Worm (Caenorhabditis elegans) whole organism, mixed stage, embryonic: Measurements from ENCODE around the gene Y57A10A.14.

Source experiments
- M03D4.4 ChIP-seq: sonication (generic microtip); optimal IDR thresholded peaks from 2 replicates; lab custom pipeline; 2017; ENCODE audit warnings: mild to moderate bottlenecking, missing genetic modification characterization, missing compliant biosample characterization
- bed-3 ChIP-seq: fragments of 200-800 bp; sonication (Bioruptor generic); optimal IDR thresholded peaks from 3 replicates; lab custom pipeline; 2018; ENCODE audit warnings: mild to moderate bottlenecking, missing genetic modification characterization, moderate library complexity, missing compliant biosample characterization
- blmp-1 ChIP-seq: fragments of 150-350 bp; optimal IDR thresholded peaks from 2 replicates; lab custom pipeline; 2014; ENCODE audit warnings: missing biosample characterization, missing genetic modification characterization
- ceh-39 ChIP-seq: fragments of 150-350 bp; optimal IDR thresholded peaks from 2 replicates; lab custom pipeline; 2014; ENCODE audit warnings: missing biosample characterization, missing genetic modification characterization
- ceh-43 ChIP-seq: fragments of 200-800 bp; sonication (Bioruptor generic); optimal IDR thresholded peaks from 2 replicates; lab custom pipeline; 2018; ENCODE audit warnings: mild to moderate bottlenecking, missing genetic modification characterization, moderate library complexity, missing compliant biosample characterization
- ceh-83 ChIP-seq: fragments of 200-800 bp; sonication (Bioruptor generic); optimal IDR thresholded peaks from 2 replicates; lab custom pipeline; 2018; ENCODE audit warnings: mild to moderate bottlenecking, missing genetic modification characterization, missing compliant biosample characterization
- ces-1 ChIP-seq: fragments of 150-350 bp; optimal IDR thresholded peaks from 2 replicates; lab custom pipeline; 2014; ENCODE audit warnings: missing biosample characterization, missing genetic modification reagents, missing genetic modification characterization
- cnd-1 ChIP-seq: fragments of 200-800 bp; sonication (Bioruptor generic); optimal IDR thresholded peaks from 2 replicates; lab custom pipeline; 2018; ENCODE audit warnings: mild to moderate bottlenecking, missing genetic modification characterization, missing compliant biosample characterization
- drap-1 ChIP-seq: fragments of 200-800 bp; sonication (Bioruptor generic); optimal IDR thresholded peaks from 3 replicates; lab custom pipeline; 2018; ENCODE audit warnings: mild to moderate bottlenecking, missing genetic modification characterization, missing compliant biosample characterization
- elt-1 ChIP-seq: sonication (generic microtip); optimal IDR thresholded peaks from 2 replicates; lab custom pipeline; 2017; ENCODE audit warnings: missing genetic modification characterization, mild to moderate bottlenecking, missing compliant biosample characterization, antibody characterized with exemption, moderate library complexity, borderline replicate concordance; ENCODE audit not compliant: insufficient read depth
- elt-3 ChIP-seq: fragments of 150-350 bp; optimal IDR thresholded peaks from 2 replicates; lab custom pipeline; 2014; ENCODE audit warnings: missing biosample characterization, missing genetic modification characterization
- flh-1 ChIP-seq: fragments of 200-800 bp; sonication (Bioruptor generic); optimal IDR thresholded peaks from 2 replicates; lab custom pipeline; 2018; ENCODE audit warnings: mild to moderate bottlenecking, missing genetic modification characterization, moderate library complexity, missing compliant biosample characterization
- ham-2 ChIP-seq: fragments of 200-800 bp; sonication (Bioruptor generic); optimal IDR thresholded peaks from 2 replicates; lab custom pipeline; 2018; ENCODE audit warnings: mild to moderate bottlenecking, missing genetic modification characterization, missing compliant biosample characterization
- hlh-1 ChIP-seq: fragments of 150-350 bp; optimal IDR thresholded peaks from 2 replicates; lab custom pipeline; 2014; ENCODE audit warnings: missing biosample characterization, missing genetic modification reagents, missing genetic modification characterization
- lin-13 ChIP-seq: fragments of 150-350 bp; optimal IDR thresholded peaks from 2 replicates; lab custom pipeline; 2014; ENCODE audit warnings: missing biosample characterization, missing genetic modification characterization
- lin-32 ChIP-seq: fragments of 200-800 bp; sonication (Bioruptor generic); optimal IDR thresholded peaks from 2 replicates; lab custom pipeline; 2018; ENCODE audit warnings: mild to moderate bottlenecking, missing genetic modification characterization, missing compliant biosample characterization
- lsy-2 ChIP-seq: fragments of 150-350 bp; optimal IDR thresholded peaks from 2 replicates; lab custom pipeline; 2014; ENCODE audit warnings: missing biosample characterization, missing genetic modification characterization
- mab-5 ChIP-seq: fragments of 150-350 bp; optimal IDR thresholded peaks from 2 replicates; lab custom pipeline; 2014; ENCODE audit warnings: missing biosample characterization, missing genetic modification characterization
- mep-1 ChIP-seq: fragments of 150-350 bp; optimal IDR thresholded peaks from 2 replicates; lab custom pipeline; 2017; ENCODE audit warnings: missing biosample characterization, missing genetic modification reagents, missing genetic modification characterization, inconsistent platforms
- mls-2 ChIP-seq: sonication (generic microtip); optimal IDR thresholded peaks from 2 replicates; lab custom pipeline; 2016; ENCODE audit warnings: mild to moderate bottlenecking, missing genetic modification characterization, moderate library complexity, missing compliant biosample characterization
- nhr-12 ChIP-seq: fragments of 150-350 bp; optimal IDR thresholded peaks from 2 replicates; lab custom pipeline; 2014; ENCODE audit warnings: missing biosample characterization, missing genetic modification characterization
- nhr-2 ChIP-seq: fragments of 150-350 bp; optimal IDR thresholded peaks from 2 replicates; lab custom pipeline; 2014; ENCODE audit warnings: missing biosample characterization, missing genetic modification characterization
- nhr-28 ChIP-seq: fragments of 150-350 bp; optimal IDR thresholded peaks from 2 replicates; lab custom pipeline; 2014; ENCODE audit warnings: missing biosample characterization, missing genetic modification characterization
- nhr-76 ChIP-seq: sonication (generic microtip); optimal IDR thresholded peaks from 2 replicates; lab custom pipeline; 2017; ENCODE audit warnings: missing biosample characterization, missing genetic modification characterization
- pha-4 ChIP-seq: fragments of 150-350 bp; optimal IDR thresholded peaks from 2 replicates; lab custom pipeline; 2018; ENCODE audit warnings: missing biosample characterization, missing genetic modification reagents, missing genetic modification characterization
- sptf-1 ChIP-seq: sonication (generic microtip); optimal IDR thresholded peaks from 2 replicates; lab custom pipeline; 2017; ENCODE audit warnings: mild to moderate bottlenecking, missing genetic modification characterization, moderate library complexity, missing compliant biosample characterization
- tbx-8 ChIP-seq: fragments of 200-800 bp; sonication (Bioruptor generic); optimal IDR thresholded peaks from 2 replicates; lab custom pipeline; 2018; ENCODE audit warnings: mild to moderate bottlenecking, missing genetic modification characterization, moderate library complexity, missing compliant biosample characterization
- unc-120 ChIP-seq: sonication (generic microtip); optimal IDR thresholded peaks from 2 replicates; lab custom pipeline; 2017; ENCODE audit warnings: missing genetic modification characterization, missing compliant biosample characterization; ENCODE audit not compliant: poor library complexity, severe bottlenecking
- unc-39 ChIP-seq: fragments of 150-350 bp; optimal IDR thresholded peaks from 2 replicates; lab custom pipeline; 2014; ENCODE audit warnings: missing biosample characterization, missing genetic modification characterization
- unc-62 ChIP-seq: fragments of 150-350 bp; optimal IDR thresholded peaks from 2 replicates; lab custom pipeline; 2014; ENCODE audit warnings: missing biosample characterization, missing genetic modification reagents, missing genetic modification characterization
- zip-8 ChIP-seq: fragments of 150-350 bp; optimal IDR thresholded peaks from 2 replicates; lab custom pipeline; 2014; ENCODE audit warnings: missing biosample characterization, missing genetic modification characterization
- ztf-11 ChIP-seq: fragments of 150-350 bp; optimal IDR thresholded peaks from 2 replicates; lab custom pipeline; 2014; ENCODE audit warnings: missing biosample characterization, missing genetic modification characterization

Gene Y57A10A.14

DNA sequence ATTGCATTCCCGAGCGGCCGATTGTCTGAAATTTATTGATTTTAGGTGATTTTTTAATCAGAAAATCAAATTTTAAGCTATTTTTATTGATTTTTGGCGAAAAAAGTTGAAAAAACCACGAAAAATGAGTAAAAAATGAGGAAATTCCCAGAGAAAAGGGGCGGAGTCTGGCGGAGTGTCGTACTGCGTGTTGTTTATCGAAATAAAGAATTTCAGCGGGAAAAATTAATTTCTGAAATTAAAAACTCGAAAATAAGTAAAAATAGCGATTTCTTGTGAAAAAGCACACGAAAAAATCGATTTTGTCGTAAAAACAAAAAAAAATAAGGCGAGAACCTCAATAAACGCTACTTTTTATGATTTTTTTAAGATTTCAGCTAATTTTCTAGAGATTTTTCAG lies 880 bp upstream of the Y57A10A.14 start, which contains the start of gene Y57A10A.13:
Gene Y57A10A.13 (minus strand): TSS at position 46 of the 400 bp plus-strand sequence.
- TF ChIP-seq M03D4.4 (no peak), flh-1 (GFP tag; lab: Kevin White, UChicago) (no peak), ham-2 (GFP tag; lab: Kevin White, UChicago) (no peak), lin-13 (tag; lab: Kevin White, UChicago) (no peak), lsy-2 (no peak), nhr-28 (tag; lab: Kevin White, UChicago) (no peak), hlh-1 (tag; lab: Kevin White, UChicago) (no peak), drap-1 (GFP tag; lab: Kevin White, UChicago) (no peak), unc-62 (GFP tag; lab: Kevin White, UChicago) (no peak), nhr-2 (no peak), pha-4 (tag; lab: Kevin White, UChicago) (no peak), bed-3 (no peak), zip-8 (no peak)

DNA sequence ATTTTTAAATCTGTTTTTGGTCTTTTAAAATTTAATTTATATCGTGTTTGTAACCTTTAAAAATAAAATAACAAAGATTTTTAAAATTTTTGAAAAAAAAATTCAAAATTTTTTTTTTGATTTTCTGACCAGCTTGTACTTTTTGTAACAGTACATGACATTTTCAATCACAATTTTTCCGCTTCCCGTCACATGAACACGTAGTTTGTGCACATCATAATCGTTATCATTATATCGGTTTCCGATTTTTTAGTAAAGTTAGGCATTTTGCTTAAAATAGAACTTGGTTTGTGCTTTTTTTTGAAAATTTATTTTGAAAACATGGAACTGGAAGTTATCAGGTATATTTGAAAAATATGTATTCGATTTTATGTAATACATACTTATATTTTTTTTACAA lies 989 bp downstream of the Y57A10A.14 start:
- no peak for TF ChIP-seq ceh-39 (tag; lab: Kevin White, UChicago)
- TF ChIP-seq ceh-43 (GFP tag; lab: Kevin White, UChicago), result no peak
- no peak for TF ChIP-seq hlh-1 (tag; lab: Kevin White, UChicago)
- TF ChIP-seq elt-1 (tag; lab: Kevin White, UChicago), result no peak
- TF ChIP-seq nhr-2, result no peak
- no peak for TF ChIP-seq pha-4 (tag; lab: Kevin White, UChicago)
- TF ChIP-seq mls-2 (tag; lab: Kevin White, UChicago), result no peak
- TF ChIP-seq ceh-83 (GFP tag; lab: Kevin White, UChicago), result no peak
- TF ChIP-seq nhr-12, result no peak
- TF ChIP-seq flh-1 (GFP tag; lab: Kevin White, UChicago), result no peak
- TF ChIP-seq bed-3, result no peak
- no peak for TF ChIP-seq unc-39
- no peak for TF ChIP-seq ztf-11 (tag; lab: Kevin White, UChicago)
- TF ChIP-seq drap-1 (GFP tag; lab: Kevin White, UChicago), result no peak
- TF ChIP-seq sptf-1 (tag; lab: Kevin White, UChicago), result no peak
- no peak for TF ChIP-seq mab-5 (tag; lab: Kevin White, UChicago)
- TF ChIP-seq elt-3, result no peak
- TF ChIP-seq lin-32 (GFP tag; lab: Kevin White, UChicago), result no peak

DNA sequence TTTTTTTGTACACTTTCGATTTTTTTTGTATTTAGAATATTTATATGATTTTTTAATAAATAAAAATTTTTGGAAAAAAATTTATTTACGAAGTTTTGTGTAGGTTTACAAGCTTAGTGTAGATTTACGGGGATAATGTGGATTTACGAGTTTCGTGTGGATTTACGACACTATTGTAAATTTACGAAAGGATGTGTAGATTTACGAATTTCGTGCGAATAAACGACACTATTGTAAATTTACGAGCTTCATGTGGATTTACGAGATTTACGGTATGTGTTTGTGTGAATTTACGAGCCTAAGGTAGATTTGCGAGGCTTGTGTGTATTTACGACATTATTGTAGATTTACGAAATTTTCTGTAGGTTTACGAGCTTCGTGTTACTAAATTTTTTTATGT lies 3.5 kb downstream of the Y57A10A.14 start:
- no peak for TF ChIP-seq sptf-1 (tag; lab: Kevin White, UChicago)
- no peak for TF ChIP-seq cnd-1 (tag; lab: Kevin White, UChicago)
- no peak for TF ChIP-seq nhr-28 (tag; lab: Kevin White, UChicago)
- TF ChIP-seq hlh-1 (tag; lab: Kevin White, UChicago), result no peak
- TF ChIP-seq ham-2 (GFP tag; lab: Kevin White, UChicago), result no peak
- no peak for TF ChIP-seq zip-8
- TF ChIP-seq nhr-12, result no peak
- no peak for TF ChIP-seq flh-1 (GFP tag; lab: Kevin White, UChicago)
- no peak for TF ChIP-seq ceh-39 (tag; lab: Kevin White, UChicago)
- no peak for TF ChIP-seq unc-39
- no peak for TF ChIP-seq unc-120 (tag; lab: Kevin White, UChicago)
- TF ChIP-seq mep-1 (tag; lab: Kevin White, UChicago), result no peak
- no peak for TF ChIP-seq M03D4.4
- no peak for TF ChIP-seq mls-2 (tag; lab: Kevin White, UChicago)
- no peak for TF ChIP-seq ztf-11 (tag; lab: Kevin White, UChicago)
- no peak for TF ChIP-seq drap-1 (GFP tag; lab: Kevin White, UChicago)
- no peak for TF ChIP-seq ces-1 (GFP tag; lab: Kevin White, UChicago)

DNA sequence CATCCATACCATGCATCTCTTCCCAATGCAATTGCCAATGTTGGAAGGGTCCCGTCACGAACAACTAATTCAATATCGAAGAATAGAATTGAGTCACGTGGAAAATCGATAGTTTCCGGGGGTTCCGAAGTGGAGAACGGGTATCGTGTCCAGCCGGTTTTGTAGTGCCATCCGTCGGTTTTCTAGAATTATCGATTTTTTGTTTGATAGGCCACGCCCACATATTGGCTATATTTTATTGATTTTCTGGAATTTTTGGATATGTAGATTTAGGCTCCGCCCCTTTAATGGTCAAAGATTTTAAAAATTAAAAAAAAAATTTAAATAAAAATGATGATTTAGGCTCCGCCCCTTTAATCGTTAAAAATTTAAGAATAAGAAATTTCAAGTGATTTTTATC lies 13.5 kb downstream of the Y57A10A.14 start:
- TF ChIP-seq nhr-12 (no peak), blmp-1 (no peak), ceh-39 (tag; lab: Kevin White, UChicago) (no peak), tbx-8 (GFP tag; lab: Kevin White, UChicago) (no peak), ceh-83 (GFP tag; lab: Kevin White, UChicago) (no peak), sptf-1 (tag; lab: Kevin White, UChicago) (no peak), nhr-28 (tag; lab: Kevin White, UChicago) (no peak), ztf-11 (tag; lab: Kevin White, UChicago) (no peak), ham-2 (GFP tag; lab: Kevin White, UChicago) (no peak), elt-1 (tag; lab: Kevin White, UChicago) (no peak), unc-62 (GFP tag; lab: Kevin White, UChicago) (no peak), unc-39 (no peak), mls-2 (tag; lab: Kevin White, UChicago) (no peak), drap-1 (GFP tag; lab: Kevin White, UChicago) (no peak), mep-1 (tag; lab: Kevin White, UChicago) (no peak), nhr-76 (no peak), mab-5 (tag; lab: Kevin White, UChicago) (no peak), flh-1 (GFP tag; lab: Kevin White, UChicago) (no peak), ceh-43 (GFP tag; lab: Kevin White, UChicago) (no peak), unc-120 (tag; lab: Kevin White, UChicago) (no peak)
